Fruit fly (Drosophila melanogaster) whole organism, embryonic: ENCODE measurements around the gene CG15865.

Experiments
- Hsf ChIP-seq: fragments of 200-800 bp; sonication (Bioruptor generic); optimal IDR thresholded peaks from 3 replicates; lab custom pipeline; 2016; ENCODE audit warnings: missing biosample characterization, missing genetic modification characterization
- p53 ChIP-seq: fragments of 200-800 bp; sonication (Bioruptor generic); optimal IDR thresholded peaks from 2 replicates; lab custom pipeline; 2016; ENCODE audit warnings: missing biosample characterization, missing genetic modification characterization

DNA sequence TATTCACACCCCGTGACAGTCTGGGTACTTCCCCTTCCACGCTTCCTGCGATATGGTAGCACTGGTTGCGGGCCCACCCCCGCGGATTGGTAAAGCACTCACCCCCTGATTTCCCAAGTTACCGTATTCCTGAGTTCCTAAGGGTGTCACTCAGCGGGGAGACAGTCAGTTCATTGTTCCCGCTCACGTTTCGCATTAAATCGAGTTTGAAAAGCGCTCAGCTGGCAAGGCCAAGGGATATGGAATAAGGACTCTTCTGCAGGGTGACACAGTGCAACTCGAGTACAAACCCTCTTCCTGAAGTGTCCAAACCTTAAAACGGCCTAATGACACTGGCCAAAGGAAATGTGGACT lies 23.8 kb upstream of the CG15865 start:
- TF ChIP-seq p53 (GFP tag; lab: Kevin White, UChicago): no peak
- no peak for TF ChIP-seq Hsf (GFP tag; lab: Kevin White, UChicago)
